Worm (Caenorhabditis elegans) whole organism, young adult: ENCODE measurements around the gene C06E2.5.

ENCODE experiments used
- B0261.1 ChIP-seq: sonication (generic microtip); optimal IDR thresholded peaks from 2 replicates; lab custom pipeline; 2016; ENCODE audit warnings: mild to moderate bottlenecking, missing genetic modification characterization, moderate library complexity, missing compliant biosample characterization
- C06A6.2 ChIP-seq: fragments of 200-800 bp; sonication (Bioruptor generic); conservative IDR thresholded peaks from 2 replicates; pipeline ENCODE4 v1.3.6; 2022; ENCODE audit warnings: missing genetic modification characterization, missing compliant biosample characterization
- C17E4.6 ChIP-seq: fragments of 200-800 bp; sonication (Bioruptor generic); IDR thresholded peaks from 2 replicates; pipeline ENCODE4 v1.3.6; 2022; ENCODE audit warnings: missing genetic modification reagents, missing genetic modification characterization, missing compliant biosample characterization
- D2030.7 ChIP-seq: fragments of 200-800 bp; sonication (Bioruptor generic); IDR thresholded peaks from 2 replicates; pipeline ENCODE4 v1.3.6; 2022; ENCODE audit warnings: missing genetic modification reagents, missing genetic modification characterization, missing compliant biosample characterization
- F22D6.2 ChIP-seq: sonication (generic microtip); optimal IDR thresholded peaks from 2 replicates; lab custom pipeline; 2016; ENCODE audit warnings: mild to moderate bottlenecking, missing genetic modification characterization, missing compliant biosample characterization
- F33H1.4 ChIP-seq: fragments of 200-800 bp; sonication (Bioruptor generic); IDR thresholded peaks from 2 replicates; pipeline ENCODE4 v1.3.6; 2022; ENCODE audit warnings: missing genetic modification reagents, missing genetic modification characterization, missing compliant biosample characterization
- F52B5.7 ChIP-seq: sonication (generic microtip); optimal IDR thresholded peaks from 2 replicates; lab custom pipeline; 2016; ENCODE audit warnings: mild to moderate bottlenecking, missing genetic modification characterization, missing compliant biosample characterization
- T26A5.8 ChIP-seq: sonication (generic microtip); optimal IDR thresholded peaks from 2 replicates; lab custom pipeline; 2016; ENCODE audit warnings: missing genetic modification characterization, missing compliant biosample characterization
- Y67H2A.10 ChIP-seq: fragments of 200-800 bp; sonication (Bioruptor generic); conservative IDR thresholded peaks from 2 replicates; pipeline ENCODE4 v1.3.6; 2022; ENCODE audit warnings: missing genetic modification reagents, missing genetic modification characterization, missing compliant biosample characterization
- ZK185.1 ChIP-seq: sonication (generic microtip); optimal IDR thresholded peaks from 2 replicates; lab custom pipeline; 2016; ENCODE audit warnings: mild to moderate bottlenecking, missing genetic modification characterization, missing compliant biosample characterization; ENCODE audit not compliant: poor library complexity, severe bottlenecking
- akir-1 ChIP-seq: fragments of 200-800 bp; sonication (Bioruptor generic); optimal IDR thresholded peaks from 2 replicates; lab custom pipeline; 2018; ENCODE audit warnings: mild to moderate bottlenecking, missing genetic modification characterization, moderate library complexity, missing compliant biosample characterization
- ama-1 ChIP-seq, 3 experiments: fragments of 150-350 bp in 1 of 3; sonication (generic microtip) in 2 of 3; optimal IDR thresholded peaks; 2 replicates each; lab custom pipeline; 2014 to 2018; ENCODE audit warnings: missing biosample characterization in 2 of 3, missing genetic modification characterization in 2 of 3, missing genetic modification reagents in 2 of 3
- atf-7 ChIP-seq: sonication (generic microtip); optimal IDR thresholded peaks from 2 replicates; lab custom pipeline; 2017; ENCODE audit warnings: mild to moderate bottlenecking, missing genetic modification characterization, missing compliant biosample characterization
- attf-5 ChIP-seq: fragments of 200-800 bp; sonication (Bioruptor generic); optimal IDR thresholded peaks from 2 replicates; lab custom pipeline; 2018; ENCODE audit warnings: mild to moderate bottlenecking, missing genetic modification characterization, missing compliant biosample characterization
- attf-6 ChIP-seq: fragments of 200-800 bp; sonication (Bioruptor generic); IDR thresholded peaks from 2 replicates; pipeline ENCODE4 v1.3.6; 2022; ENCODE audit warnings: missing genetic modification reagents, missing genetic modification characterization, missing compliant biosample characterization
- bed-1 ChIP-seq: fragments of 200-800 bp; sonication (Bioruptor generic); IDR thresholded peaks from 2 replicates; pipeline ENCODE4 v1.3.6; 2022; ENCODE audit warnings: missing genetic modification reagents, missing genetic modification characterization, missing compliant biosample characterization
- cebp-2 ChIP-seq: fragments of 200-800 bp; sonication (Bioruptor generic); IDR thresholded peaks from 2 replicates; pipeline ENCODE4 v1.3.6; 2022; ENCODE audit warnings: missing genetic modification characterization, missing compliant biosample characterization
- ceh-100 ChIP-seq: fragments of 200-800 bp; sonication (Bioruptor generic); IDR thresholded peaks from 2 replicates; pipeline ENCODE4 v1.3.6; 2022; ENCODE audit warnings: missing genetic modification reagents, missing genetic modification characterization, missing compliant biosample characterization
- ceh-40 ChIP-seq: fragments of 200-800 bp; sonication (Bioruptor generic); IDR thresholded peaks from 2 replicates; pipeline ENCODE4 v1.3.6; 2022; ENCODE audit warnings: missing genetic modification characterization, missing compliant biosample characterization
- ceh-91 ChIP-seq: fragments of 200-800 bp; sonication (Bioruptor generic); IDR thresholded peaks from 2 replicates; pipeline ENCODE4 v1.3.6; 2022; ENCODE audit warnings: missing genetic modification reagents, missing genetic modification characterization, missing compliant biosample characterization
- dpff-1 ChIP-seq: sonication (generic microtip); optimal IDR thresholded peaks from 2 replicates; lab custom pipeline; 2017; ENCODE audit warnings: mild to moderate bottlenecking, missing genetic modification characterization, missing compliant biosample characterization
- dpl-1 ChIP-seq: fragments of 150-350 bp; optimal IDR thresholded peaks from 2 replicates; lab custom pipeline; 2014; ENCODE audit warnings: missing biosample characterization, missing genetic modification reagents, missing genetic modification characterization
- egl-18 ChIP-seq: fragments of 200-800 bp; sonication (Bioruptor generic); IDR thresholded peaks from 2 replicates; pipeline ENCODE4 v1.3.6; 2022; ENCODE audit warnings: missing genetic modification reagents, missing genetic modification characterization, missing compliant biosample characterization
- him-1 ChIP-seq: sonication (generic microtip); optimal IDR thresholded peaks from 2 replicates; lab custom pipeline; 2016; ENCODE audit warnings: missing genotype, missing genetic modification reagents, missing genetic modification characterization, missing compliant biosample characterization
- hlh-12 ChIP-seq: sonication (generic microtip); optimal IDR thresholded peaks from 2 replicates; lab custom pipeline; 2016; ENCODE audit warnings: missing genetic modification characterization, missing compliant biosample characterization
- hmg-20 ChIP-seq: fragments of 200-800 bp; sonication (Bioruptor generic); IDR thresholded peaks from 2 replicates; pipeline ENCODE4 v1.3.6; 2022; ENCODE audit warnings: missing genetic modification reagents, missing genetic modification characterization, missing compliant biosample characterization
- hrde-1 ChIP-seq: sonication (generic microtip); optimal IDR thresholded peaks from 2 replicates; lab custom pipeline; 2016; ENCODE audit warnings: missing genetic modification characterization, mild to moderate bottlenecking, missing compliant biosample characterization, moderate library complexity, missing genotype, missing genetic modification reagents, borderline replicate concordance
- let-607 ChIP-seq, 2 experiments: fragments of 200-800 bp in 1 of 2; sonication (Bioruptor generic) in 1 of 2; sonication (generic microtip) in 1 of 2; optimal IDR thresholded peaks; 2 replicates each; lab custom pipeline; 2016 to 2018; ENCODE audit warnings: mild to moderate bottlenecking in 2 of 2, missing compliant biosample characterization in 2 of 2, missing genetic modification characterization in 2 of 2, moderate library complexity in 2 of 2, missing genotype in 1 of 2
- lin-40 ChIP-seq: sonication (generic microtip); optimal IDR thresholded peaks from 2 replicates; lab custom pipeline; 2016; ENCODE audit warnings: missing genetic modification characterization, mild to moderate bottlenecking, missing compliant biosample characterization, missing genotype, missing genetic modification reagents
- lir-1 ChIP-seq: fragments of 200-800 bp; sonication (Bioruptor generic); conservative IDR thresholded peaks from 2 replicates; pipeline ENCODE4 v1.3.6; 2022; ENCODE audit warnings: missing genetic modification reagents, missing genetic modification characterization, missing compliant biosample characterization
- madf-10 ChIP-seq: sonication (generic microtip); optimal IDR thresholded peaks from 2 replicates; lab custom pipeline; 2016; ENCODE audit warnings: mild to moderate bottlenecking, missing genetic modification characterization, missing compliant biosample characterization
- mel-28 ChIP-seq: sonication (generic microtip); optimal IDR thresholded peaks from 2 replicates; lab custom pipeline; 2016; ENCODE audit warnings: borderline replicate concordance, mild to moderate bottlenecking, missing genetic modification characterization, missing compliant biosample characterization
- nfya-1 ChIP-seq: sonication (generic microtip); optimal IDR thresholded peaks from 2 replicates; lab custom pipeline; 2017; ENCODE audit warnings: antibody characterized with exemption, missing compliant biosample characterization, missing genetic modification characterization, borderline replicate concordance; ENCODE audit not compliant: insufficient read depth
- nhr-120 ChIP-seq: fragments of 200-800 bp; sonication (Bioruptor generic); IDR thresholded peaks from 2 replicates; pipeline ENCODE4 v1.3.6; 2022; ENCODE audit warnings: missing genetic modification characterization, missing compliant biosample characterization
- nhr-27 ChIP-seq: fragments of 200-800 bp; sonication (Bioruptor generic); optimal IDR thresholded peaks from 2 replicates; lab custom pipeline; 2018; ENCODE audit warnings: mild to moderate bottlenecking, missing genetic modification characterization, moderate library complexity, missing compliant biosample characterization
- nhr-90 ChIP-seq: sonication (generic microtip); optimal IDR thresholded peaks from 2 replicates; lab custom pipeline; 2016; ENCODE audit warnings: missing genotype, mild to moderate bottlenecking, missing genetic modification characterization, missing compliant biosample characterization
- rcor-1 ChIP-seq: fragments of 200-800 bp; sonication (Bioruptor generic); IDR thresholded peaks from 2 replicates; pipeline ENCODE4 v1.3.6; 2022; ENCODE audit warnings: missing genetic modification reagents, missing genetic modification characterization, missing compliant biosample characterization
- snpc-1.1 ChIP-seq: sonication (generic microtip); optimal IDR thresholded peaks from 2 replicates; lab custom pipeline; 2017; ENCODE audit warnings: missing genetic modification characterization, mild to moderate bottlenecking, missing compliant biosample characterization, antibody characterized with exemption, moderate library complexity, missing genotype, missing genetic modification reagents; ENCODE audit not compliant: insufficient read depth
- sptf-2 ChIP-seq: fragments of 200-800 bp; sonication (Bioruptor generic); optimal IDR thresholded peaks from 2 replicates; lab custom pipeline; 2018; ENCODE audit warnings: mild to moderate bottlenecking, missing genetic modification characterization, missing compliant biosample characterization
- tbx-9 ChIP-seq: sonication (generic microtip); optimal IDR thresholded peaks from 2 replicates; lab custom pipeline; 2016; ENCODE audit warnings: borderline replicate concordance, missing genetic modification characterization, inconsistent platforms, missing compliant biosample characterization
- unc-62 ChIP-seq: fragments of 150-350 bp; optimal IDR thresholded peaks from 2 replicates; lab custom pipeline; 2014; ENCODE audit warnings: missing biosample characterization, missing genetic modification reagents, missing genetic modification characterization
- ztf-26 ChIP-seq: sonication (generic microtip); optimal IDR thresholded peaks from 2 replicates; lab custom pipeline; 2017; ENCODE audit warnings: missing genetic modification characterization, missing compliant biosample characterization

C06E2.5 gene

DNA sequence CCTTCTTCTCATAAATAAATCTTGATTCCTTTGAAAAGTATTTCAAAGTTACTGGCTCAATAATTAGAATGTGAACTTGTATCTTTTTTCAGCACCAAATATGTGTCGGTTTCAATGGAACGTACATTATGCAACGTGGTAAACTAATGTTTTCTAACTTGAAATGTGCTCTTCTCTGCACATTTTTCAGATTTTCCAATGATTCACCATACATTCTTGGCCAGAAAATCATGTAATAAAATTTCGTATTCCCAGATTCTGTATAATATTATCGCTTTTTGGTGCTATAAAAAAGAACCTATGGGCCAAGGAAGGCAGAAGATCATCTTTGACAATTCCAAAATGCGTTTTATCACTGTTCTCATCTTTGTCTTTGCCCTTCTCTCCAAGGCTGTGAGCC, 3.2 kb upstream of the C06E2.5 start, which contains the start of gene C06E2.9:
C06E2.9 (plus strand) TSS at position 301 of the 400 bp plus-strand sequence.
- TF ChIP-seq cebp-2 (GFP tag; lab: Robert Waterston, UW) (no peak), rcor-1 (GFP tag; lab: Robert Waterston, UW) (no peak), madf-10 (no peak), dpff-1 (no peak), ceh-91 (no peak), lin-40 (tag; lab: Kevin White, UChicago) (no peak), unc-62 (GFP tag; lab: Kevin White, UChicago) (no peak), nfya-1 (tag; lab: Kevin White, UChicago) (no peak), ZK185.1 (no peak), ceh-40 (no peak), hlh-12 (no peak)

DNA sequence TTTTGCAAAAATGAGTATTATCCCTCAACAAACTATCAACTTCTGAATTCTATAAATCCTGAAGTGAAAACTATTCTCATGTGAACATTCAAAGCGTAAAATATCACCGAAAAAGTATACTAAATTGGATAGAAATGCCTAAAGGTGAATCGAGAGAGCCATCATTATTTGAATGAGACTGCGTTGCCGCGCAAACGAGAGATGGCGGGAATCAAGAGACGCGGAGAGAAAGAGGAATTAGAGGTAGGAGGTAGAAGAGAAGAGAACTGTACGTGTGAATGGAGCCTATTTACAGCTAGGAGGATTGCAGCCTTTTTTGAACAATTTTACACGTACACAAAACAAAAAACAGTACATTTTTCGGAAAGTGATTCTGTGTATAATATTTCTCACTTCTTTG, 1.8 kb upstream of the C06E2.5 start:
- TF ChIP-seq attf-5 (GFP tag; lab: Kevin White, UChicago) (no peak), him-1 (tag; lab: Kevin White, UChicago) (no peak), attf-6 (no peak), hmg-20 (no peak), bed-1 (no peak), B0261.1 (tag; lab: Kevin White, UChicago) (no peak), sptf-2 (GFP tag; lab: Kevin White, UChicago) (no peak), F52B5.7 (no peak), lir-1 (GFP tag; lab: Robert Waterston, UW) (no peak), tbx-9 (no peak), hrde-1 (no peak)

DNA sequence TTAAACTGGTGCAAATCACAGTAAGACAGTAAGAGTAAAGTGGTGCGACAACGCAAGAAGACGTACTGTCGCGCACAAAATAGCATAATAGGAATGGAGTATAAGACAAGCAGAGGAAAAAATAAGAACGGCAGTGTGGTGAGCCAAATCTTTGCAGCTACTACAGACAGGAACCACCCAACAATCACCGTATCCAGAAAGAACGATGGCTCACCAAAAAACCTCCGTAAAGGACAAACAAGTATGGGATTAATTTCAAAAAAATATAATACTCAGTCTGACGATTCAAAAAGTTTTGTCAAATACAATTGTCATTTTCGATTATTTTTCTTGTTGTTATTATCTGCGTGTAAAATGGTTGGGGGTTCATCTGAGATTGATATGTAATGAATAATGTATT, 3.3 kb downstream of the C06E2.5 start:
- TF ChIP-seq nhr-90 (no peak), ztf-26 (no peak)

DNA sequence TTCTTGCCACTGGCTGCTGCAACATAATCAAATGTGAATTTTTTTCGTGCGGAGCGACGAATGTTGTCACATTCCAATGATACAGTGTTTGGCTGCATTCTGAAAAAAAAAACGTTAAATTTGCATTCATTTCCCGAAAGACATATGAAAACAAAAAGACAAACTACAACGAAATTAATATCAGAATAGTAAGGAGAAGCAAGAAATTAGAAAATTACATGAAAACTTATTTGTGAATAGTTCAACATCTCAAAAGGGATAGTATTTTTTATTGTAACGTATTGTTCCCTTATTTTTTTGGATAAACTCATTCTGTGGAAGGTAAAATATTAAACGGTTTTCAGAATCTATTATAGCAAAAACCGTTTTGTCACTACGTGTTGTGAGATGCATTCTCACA, 4.2 kb downstream of the C06E2.5 start, which contains the start of gene sprp-4:
sprp-4 (minus strand) TSS at position 101 of the 400 bp plus-strand sequence.
- no peak for TF ChIP-seq F33H1.4 (GFP tag; lab: Robert Waterston, UW)
- no peak for TF ChIP-seq egl-18 (GFP tag; lab: Robert Waterston, UW)
- TF ChIP-seq mel-28 (tag; lab: Kevin White, UChicago): no peak

DNA sequence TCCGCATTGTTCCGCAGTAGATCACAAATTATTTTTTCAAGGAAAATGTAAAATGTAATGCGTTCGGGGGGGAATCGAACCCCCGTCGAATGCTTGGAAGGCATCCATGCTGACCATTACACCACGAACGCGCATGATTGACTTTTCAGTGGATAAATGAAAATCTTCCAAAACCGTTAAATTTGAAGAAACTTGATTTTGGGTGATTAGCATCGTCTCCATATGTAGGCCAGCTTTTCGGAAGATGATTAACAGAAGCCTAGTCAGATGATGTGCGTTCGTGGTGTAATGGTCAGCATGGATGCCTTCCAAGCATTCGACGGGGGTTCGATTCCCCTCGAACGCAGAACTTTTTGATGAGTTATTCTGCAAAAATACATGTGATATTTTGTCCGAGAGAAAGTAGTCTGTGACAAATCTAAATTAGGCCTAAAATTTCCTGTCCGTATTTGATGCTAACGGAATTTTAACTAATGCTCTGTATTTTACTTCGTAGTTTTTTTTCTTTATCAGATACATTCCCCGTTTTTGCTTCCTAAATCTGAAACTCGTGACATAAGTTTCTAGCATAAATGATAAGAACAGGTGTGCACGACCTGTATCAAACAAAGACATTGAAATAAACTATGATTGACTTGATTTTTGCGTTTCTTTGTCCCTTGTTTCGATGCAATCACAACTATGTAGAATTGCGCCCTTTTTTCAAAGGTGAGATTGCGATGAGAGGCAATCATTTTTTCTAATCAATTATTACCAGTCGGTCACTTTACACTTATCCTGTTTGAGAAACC, 11.1 kb downstream of the C06E2.5 start, which contains the start of gene C28G1.10:
C28G1.10 (plus strand) TSS at position 676 of the 791 bp plus-strand sequence.
- TF ChIP-seq atf-7 (tag; lab: Kevin White, UChicago): no peak
- TF ChIP-seq C06A6.2 (GFP tag; lab: Robert Waterston, UW): no peak; the same call in 1 of the 2 replicates
- TF ChIP-seq rcor-1 (GFP tag; lab: Robert Waterston, UW): no peak
- TF ChIP-seq nhr-120: 0 out of 2 replicates have a peak, but pooled peaks have one; percentile 67
- TF ChIP-seq D2030.7: peak; percentile 75
- TF ChIP-seq Y67H2A.10 (GFP tag; lab: Robert Waterston, UW): no peak
- peak; percentile 43 for TF ChIP-seq him-1 (tag; lab: Kevin White, UChicago)
- no peak for TF ChIP-seq dpl-1 (GFP tag; lab: Kevin White, UChicago)
- TF ChIP-seq F22D6.2 (tag; lab: Kevin White, UChicago): no peak
- no peak for TF ChIP-seq snpc-1.1 (tag; lab: Kevin White, UChicago)
- TF ChIP-seq ztf-26: no peak
- TF ChIP-seq let-607 (tag; optimal IDR thresholded peaks at IDR 0.05; lab: Kevin White, UChicago): no peak
- no peak for TF ChIP-seq cebp-2 (GFP tag; lab: Robert Waterston, UW)
- no peak for TF ChIP-seq T26A5.8 (tag; lab: Kevin White, UChicago)
- TF ChIP-seq nhr-27: no peak
- no peak for TF ChIP-seq C17E4.6 (GFP tag; lab: Robert Waterston, UW)
- TF ChIP-seq ama-1 (optimal IDR thresholded peaks at IDR 0.05; lab: Kevin White, UChicago): no peak
- no peak for TF ChIP-seq ama-1 (GFP tag; optimal IDR thresholded peaks at IDR 0.05; lab: Kevin White, UChicago)
- no peak for TF ChIP-seq nfya-1 (tag; lab: Kevin White, UChicago)
- TF ChIP-seq akir-1 (GFP tag; lab: Kevin White, UChicago): no peak
- no peak for TF ChIP-seq ceh-100 (GFP tag; lab: Robert Waterston, UW)
